Worm (Caenorhabditis elegans) whole organism, L1 larva: ENCODE measurements around the gene T25G12.3.

Experiments
- Y116A8C.19 ChIP-seq: sonication (generic microtip); optimal IDR thresholded peaks from 2 replicates; lab custom pipeline; 2016; ENCODE audit warnings: missing compliant biosample characterization, missing genetic modification characterization, borderline replicate concordance
- aly-2 ChIP-seq: fragments of 150-350 bp; optimal IDR thresholded peaks from 2 replicates; lab custom pipeline; 2014; ENCODE audit warnings: missing biosample characterization, missing genetic modification characterization
- ama-1 ChIP-seq: fragments of 150-350 bp; optimal IDR thresholded peaks from 2 replicates; lab custom pipeline; 2014
- egl-27 ChIP-seq, 2 experiments: fragments of 150-350 bp in 1 of 2; sonication (generic microtip); optimal IDR thresholded peaks; 3 replicates each; lab custom pipeline; 2017 to 2018; ENCODE audit warnings: missing biosample characterization in 2 of 2, missing genetic modification characterization in 2 of 2, missing genetic modification reagents in 2 of 2
- elt-2 ChIP-seq: sonication (generic microtip); optimal IDR thresholded peaks from 2 replicates; lab custom pipeline; 2016; ENCODE audit warnings: missing genetic modification characterization, mild to moderate bottlenecking, inconsistent platforms, missing compliant biosample characterization, missing genetic modification reagents
- fkh-8 ChIP-seq: sonication (generic microtip); optimal IDR thresholded peaks from 2 replicates; lab custom pipeline; 2016; ENCODE audit warnings: mild to moderate bottlenecking, missing genetic modification characterization, missing compliant biosample characterization
- lin-13 ChIP-seq: fragments of 150-350 bp; optimal IDR thresholded peaks from 2 replicates; lab custom pipeline; 2014; ENCODE audit warnings: missing biosample characterization, missing genetic modification reagents, missing genetic modification characterization
- lin-14 ChIP-seq: fragments of 200-800 bp; sonication (Bioruptor generic); optimal IDR thresholded peaks from 2 replicates; lab custom pipeline; 2018; ENCODE audit warnings: mild to moderate bottlenecking, missing genetic modification characterization, moderate library complexity, missing compliant biosample characterization
- lsy-2 ChIP-seq, 2 experiments: fragments of 150-350 bp; optimal IDR thresholded peaks; 2 replicates each; lab custom pipeline; 2014; ENCODE audit warnings: missing biosample characterization in 2 of 2, missing genetic modification characterization in 2 of 2
- skn-1 ChIP-seq: fragments of 150-350 bp; optimal IDR thresholded peaks from 2 replicates; lab custom pipeline; 2014; ENCODE audit warnings: missing biosample characterization, missing genetic modification characterization
- sup-37 ChIP-seq: fragments of 200-800 bp; sonication (Bioruptor generic); optimal IDR thresholded peaks from 2 replicates; lab custom pipeline; 2018; ENCODE audit warnings: mild to moderate bottlenecking, missing genetic modification characterization, missing compliant biosample characterization

- no peak for TF ChIP-seq skn-1 (tag; lab: Kevin White, UChicago)
- TF ChIP-seq egl-27 (tag; optimal IDR thresholded peaks at IDR 0.05; lab: Kevin White, UChicago), result no peak
- TF ChIP-seq Y116A8C.19 (tag; lab: Kevin White, UChicago), result no peak
- no peak for TF ChIP-seq fkh-8 (tag; lab: Kevin White, UChicago)
- TF ChIP-seq lsy-2 (tag; optimal IDR thresholded peaks at IDR 0.05; lab: Kevin White, UChicago), result no peak
- no peak for TF ChIP-seq ama-1 (lab: Kevin White, UChicago)
- no peak for TF ChIP-seq aly-2 (tag; lab: Kevin White, UChicago)
- TF ChIP-seq lin-13, result no peak
- no peak for TF ChIP-seq sup-37 (GFP tag; lab: Kevin White, UChicago)
- TF ChIP-seq lin-14 (GFP tag; lab: Kevin White, UChicago), result no peak
- no peak for TF ChIP-seq elt-2
Observed at ce11 chrX:17197824-17198223, 33.6 kb upstream of the T25G12.3 start.
